Worm (Caenorhabditis elegans) whole organism, young adult: ENCODE measurements around the gene riok-3.
A peak's percentile ranks its signal among the peaks of the same experiment; 100 is the strongest.

Experiments used
- B0261.1 ChIP-seq: sonication (generic microtip); optimal IDR thresholded peaks from 2 replicates; lab custom pipeline; 2016; ENCODE audit warnings: mild to moderate bottlenecking, missing genetic modification characterization, moderate library complexity, missing compliant biosample characterization
- B0336.3 ChIP-seq: fragments of 200-800 bp; sonication (Bioruptor generic); IDR thresholded peaks from 2 replicates; pipeline ENCODE4 v1.3.6; 2022; ENCODE audit warnings: missing genetic modification characterization, missing compliant biosample characterization
- F37B4.10 ChIP-seq: fragments of 200-800 bp; sonication (Bioruptor generic); IDR thresholded peaks from 2 replicates; pipeline ENCODE4 v1.3.6; 2022; ENCODE audit warnings: missing genetic modification characterization, missing compliant biosample characterization
- F39B2.1 ChIP-seq: fragments of 200-800 bp; sonication (Bioruptor generic); IDR thresholded peaks from 2 replicates; pipeline ENCODE4 v1.3.6; 2022; ENCODE audit warnings: missing genetic modification reagents, missing genetic modification characterization, missing compliant biosample characterization
- K12H6.12 ChIP-seq: fragments of 200-800 bp; sonication (Bioruptor generic); optimal IDR thresholded peaks from 2 replicates; lab custom pipeline; 2018; ENCODE audit warnings: mild to moderate bottlenecking, missing genetic modification characterization, missing compliant biosample characterization
- Y53F4B.3 ChIP-seq: fragments of 200-800 bp; sonication (Bioruptor generic); IDR thresholded peaks from 2 replicates; pipeline ENCODE4 v1.3.6; 2022; ENCODE audit warnings: missing genetic modification reagents, missing genetic modification characterization, missing compliant biosample characterization
- Y53G8AR.9 ChIP-seq: fragments of 200-800 bp; sonication (Bioruptor generic); conservative IDR thresholded peaks from 2 replicates; pipeline ENCODE4 v1.3.6; 2022; ENCODE audit warnings: missing genetic modification reagents, missing genetic modification characterization, missing compliant biosample characterization
- Y79H2A.3 ChIP-seq: fragments of 200-800 bp; sonication (Bioruptor generic); conservative IDR thresholded peaks from 2 replicates; pipeline ENCODE4 v1.3.6; 2022; ENCODE audit warnings: missing genetic modification reagents, missing genetic modification characterization, missing compliant biosample characterization
- ZK185.1 ChIP-seq: sonication (generic microtip); optimal IDR thresholded peaks from 2 replicates; lab custom pipeline; 2016; ENCODE audit warnings: mild to moderate bottlenecking, missing genetic modification characterization, missing compliant biosample characterization; ENCODE audit not compliant: poor library complexity, severe bottlenecking
- ama-1 ChIP-seq, 3 experiments: fragments of 150-350 bp in 1 of 3; sonication (generic microtip) in 2 of 3; optimal IDR thresholded peaks; 2 replicates each; lab custom pipeline; 2014 to 2018; ENCODE audit warnings: missing biosample characterization in 2 of 3, missing genetic modification characterization in 2 of 3, missing genetic modification reagents in 2 of 3
- attf-5 ChIP-seq: fragments of 200-800 bp; sonication (Bioruptor generic); optimal IDR thresholded peaks from 2 replicates; lab custom pipeline; 2018; ENCODE audit warnings: mild to moderate bottlenecking, missing genetic modification characterization, missing compliant biosample characterization
- attf-6 ChIP-seq: fragments of 200-800 bp; sonication (Bioruptor generic); IDR thresholded peaks from 2 replicates; pipeline ENCODE4 v1.3.6; 2022; ENCODE audit warnings: missing genetic modification reagents, missing genetic modification characterization, missing compliant biosample characterization
- bed-1 ChIP-seq: fragments of 200-800 bp; sonication (Bioruptor generic); IDR thresholded peaks from 2 replicates; pipeline ENCODE4 v1.3.6; 2022; ENCODE audit warnings: missing genetic modification reagents, missing genetic modification characterization, missing compliant biosample characterization
- ceh-40 ChIP-seq: fragments of 200-800 bp; sonication (Bioruptor generic); IDR thresholded peaks from 2 replicates; pipeline ENCODE4 v1.3.6; 2022; ENCODE audit warnings: missing genetic modification characterization, missing compliant biosample characterization
- ceh-58 ChIP-seq: fragments of 200-800 bp; sonication (Bioruptor generic); IDR thresholded peaks from 2 replicates; pipeline ENCODE4 v1.3.6; 2022; ENCODE audit warnings: missing genetic modification characterization, missing compliant biosample characterization
- chd-7 ChIP-seq: sonication (generic microtip); optimal IDR thresholded peaks from 2 replicates; lab custom pipeline; 2016; ENCODE audit warnings: mild to moderate bottlenecking, missing genetic modification characterization, moderate library complexity, missing compliant biosample characterization
- die-1 ChIP-seq: sonication (generic microtip); optimal IDR thresholded peaks from 2 replicates; lab custom pipeline; 2016; ENCODE audit warnings: missing genotype, mild to moderate bottlenecking, missing genetic modification characterization, missing compliant biosample characterization
- dox-1 ChIP-seq: fragments of 200-800 bp; sonication (Bioruptor generic); IDR thresholded peaks from 2 replicates; pipeline ENCODE4 v1.3.6; 2022; ENCODE audit warnings: missing genetic modification reagents, missing genetic modification characterization, missing compliant biosample characterization
- dpff-1 ChIP-seq: sonication (generic microtip); optimal IDR thresholded peaks from 2 replicates; lab custom pipeline; 2017; ENCODE audit warnings: mild to moderate bottlenecking, missing genetic modification characterization, missing compliant biosample characterization
- dpl-1 ChIP-seq: fragments of 150-350 bp; optimal IDR thresholded peaks from 2 replicates; lab custom pipeline; 2014; ENCODE audit warnings: missing biosample characterization, missing genetic modification reagents, missing genetic modification characterization
- egl-18 ChIP-seq: fragments of 200-800 bp; sonication (Bioruptor generic); IDR thresholded peaks from 2 replicates; pipeline ENCODE4 v1.3.6; 2022; ENCODE audit warnings: missing genetic modification reagents, missing genetic modification characterization, missing compliant biosample characterization
- egrh-3 ChIP-seq: fragments of 200-800 bp; sonication (Bioruptor generic); IDR thresholded peaks from 2 replicates; pipeline ENCODE4 v1.3.6; 2022; ENCODE audit warnings: missing genetic modification reagents, missing genetic modification characterization, missing compliant biosample characterization
- ekl-4 ChIP-seq: fragments of 200-800 bp; sonication (Bioruptor generic); IDR thresholded peaks from 2 replicates; pipeline ENCODE4 v1.3.6; 2022; ENCODE audit warnings: missing genetic modification reagents, missing genetic modification characterization, missing compliant biosample characterization
- ets-4 ChIP-seq: fragments of 200-800 bp; sonication (Bioruptor generic); optimal IDR thresholded peaks from 2 replicates; lab custom pipeline; 2018; ENCODE audit warnings: mild to moderate bottlenecking, missing genetic modification characterization, missing compliant biosample characterization
- hmg-1.2 ChIP-seq: fragments of 200-800 bp; sonication (Bioruptor generic); IDR thresholded peaks from 2 replicates; pipeline ENCODE4 v1.3.6; 2022; ENCODE audit warnings: missing genetic modification reagents, missing genetic modification characterization, missing compliant biosample characterization
- hrde-1 ChIP-seq: sonication (generic microtip); optimal IDR thresholded peaks from 2 replicates; lab custom pipeline; 2016; ENCODE audit warnings: missing genetic modification characterization, mild to moderate bottlenecking, missing compliant biosample characterization, moderate library complexity, missing genotype, missing genetic modification reagents, borderline replicate concordance
- lag-1 ChIP-seq: fragments of 200-800 bp; sonication (Bioruptor generic); IDR thresholded peaks from 2 replicates; pipeline ENCODE4 v1.3.6; 2022; ENCODE audit warnings: missing genetic modification reagents, missing genetic modification characterization, missing compliant biosample characterization
- let-607 ChIP-seq, 2 experiments: fragments of 200-800 bp in 1 of 2; sonication (Bioruptor generic) in 1 of 2; sonication (generic microtip) in 1 of 2; optimal IDR thresholded peaks; 2 replicates each; lab custom pipeline; 2016 to 2018; ENCODE audit warnings: mild to moderate bottlenecking in 2 of 2, missing compliant biosample characterization in 2 of 2, missing genetic modification characterization in 2 of 2, moderate library complexity in 2 of 2, missing genotype in 1 of 2
- lir-1 ChIP-seq: fragments of 200-800 bp; sonication (Bioruptor generic); conservative IDR thresholded peaks from 2 replicates; pipeline ENCODE4 v1.3.6; 2022; ENCODE audit warnings: missing genetic modification reagents, missing genetic modification characterization, missing compliant biosample characterization
- lsy-27 ChIP-seq: sonication (generic microtip); optimal IDR thresholded peaks from 2 replicates; lab custom pipeline; 2017; ENCODE audit warnings: missing genetic modification characterization, mild to moderate bottlenecking, missing compliant biosample characterization, antibody characterized with exemption, missing genotype, borderline replicate concordance; ENCODE audit not compliant: insufficient read depth
- madf-10 ChIP-seq: sonication (generic microtip); optimal IDR thresholded peaks from 2 replicates; lab custom pipeline; 2016; ENCODE audit warnings: mild to moderate bottlenecking, missing genetic modification characterization, missing compliant biosample characterization
- madf-3 ChIP-seq: fragments of 200-800 bp; sonication (Bioruptor generic); IDR thresholded peaks from 2 replicates; pipeline ENCODE4 v1.3.6; 2022; ENCODE audit warnings: missing genetic modification reagents, missing genetic modification characterization, missing compliant biosample characterization
- mcd-1 ChIP-seq: fragments of 200-800 bp; sonication (Bioruptor generic); IDR thresholded peaks from 2 replicates; pipeline ENCODE4 v1.3.6; 2022; ENCODE audit warnings: missing genetic modification reagents, missing genetic modification characterization, missing compliant biosample characterization
- mel-28 ChIP-seq: sonication (generic microtip); optimal IDR thresholded peaks from 2 replicates; lab custom pipeline; 2016; ENCODE audit warnings: borderline replicate concordance, mild to moderate bottlenecking, missing genetic modification characterization, missing compliant biosample characterization
- mes-4 ChIP-seq: sonication (generic microtip); optimal IDR thresholded peaks from 2 replicates; lab custom pipeline; 2016; ENCODE audit warnings: missing genotype, missing genetic modification characterization, missing compliant biosample characterization
- nfyb-1 ChIP-seq: fragments of 200-800 bp; sonication (Bioruptor generic); IDR thresholded peaks from 2 replicates; pipeline ENCODE4 v1.3.6; 2022; ENCODE audit warnings: missing genetic modification reagents, missing genetic modification characterization, missing compliant biosample characterization
- nhr-120 ChIP-seq: fragments of 200-800 bp; sonication (Bioruptor generic); IDR thresholded peaks from 2 replicates; pipeline ENCODE4 v1.3.6; 2022; ENCODE audit warnings: missing genetic modification characterization, missing compliant biosample characterization
- nhr-27 ChIP-seq: fragments of 200-800 bp; sonication (Bioruptor generic); optimal IDR thresholded peaks from 2 replicates; lab custom pipeline; 2018; ENCODE audit warnings: mild to moderate bottlenecking, missing genetic modification characterization, moderate library complexity, missing compliant biosample characterization
- nhr-80 ChIP-seq: sonication (generic microtip); optimal IDR thresholded peaks from 2 replicates; lab custom pipeline; 2016; ENCODE audit warnings: missing genetic modification characterization, missing compliant biosample characterization
- nhr-90 ChIP-seq: sonication (generic microtip); optimal IDR thresholded peaks from 2 replicates; lab custom pipeline; 2016; ENCODE audit warnings: missing genotype, mild to moderate bottlenecking, missing genetic modification characterization, missing compliant biosample characterization
- pha-4 ChIP-seq: fragments of 150-350 bp; sonication (generic microtip); optimal IDR thresholded peaks from 2 replicates; lab custom pipeline; 2014; ENCODE audit warnings: missing biosample characterization, missing genetic modification reagents, missing genetic modification characterization
- rcor-1 ChIP-seq: fragments of 200-800 bp; sonication (Bioruptor generic); IDR thresholded peaks from 2 replicates; pipeline ENCODE4 v1.3.6; 2022; ENCODE audit warnings: missing genetic modification reagents, missing genetic modification characterization, missing compliant biosample characterization
- snpc-1.3 ChIP-seq: sonication (generic microtip); optimal IDR thresholded peaks from 2 replicates; lab custom pipeline; 2017; ENCODE audit warnings: missing genetic modification characterization, mild to moderate bottlenecking, missing compliant biosample characterization, antibody characterized with exemption, moderate library complexity, missing genotype, missing genetic modification reagents; ENCODE audit not compliant: insufficient read depth
- xnd-1 ChIP-seq: sonication (generic microtip); optimal IDR thresholded peaks from 2 replicates; lab custom pipeline; 2016; ENCODE audit warnings: missing genotype, missing genetic modification reagents, missing genetic modification characterization, missing compliant biosample characterization
- ztf-26 ChIP-seq: sonication (generic microtip); optimal IDR thresholded peaks from 2 replicates; lab custom pipeline; 2017; ENCODE audit warnings: missing genetic modification characterization, missing compliant biosample characterization
- ztf-6 ChIP-seq: fragments of 200-800 bp; sonication (Bioruptor generic); IDR thresholded peaks from 2 replicates; pipeline ENCODE4 v1.3.6; 2022; ENCODE audit warnings: missing genetic modification reagents, missing genetic modification characterization, missing compliant biosample characterization

Gene riok-3

DNA sequence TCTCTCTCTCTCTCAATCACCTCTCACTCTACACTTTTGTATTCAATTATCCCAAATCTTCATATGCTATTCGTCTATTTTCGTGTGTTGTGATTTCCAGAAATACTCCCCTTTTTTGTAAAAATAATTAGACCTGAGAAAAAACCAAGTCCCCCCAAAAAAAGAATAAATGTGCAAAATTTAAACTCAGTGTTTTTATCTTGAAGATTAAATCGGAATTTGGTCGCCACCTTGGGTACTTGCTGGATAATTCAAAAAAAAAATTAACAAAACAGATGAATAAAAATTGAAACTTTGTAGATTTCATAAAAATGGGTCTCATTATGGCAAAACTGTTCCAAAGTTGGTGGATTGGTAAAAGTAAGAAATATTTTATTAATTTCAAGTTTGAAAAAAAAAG is 18.1 kb upstream of the riok-3 start, which contains the start of gene arl-5:
Gene arl-5, plus strand, starts transcription at position 301 of the 400 bp plus-strand sequence.
- no peak for TF ChIP-seq egl-18 (GFP tag; lab: Robert Waterston, UW)
- TF ChIP-seq snpc-1.3 (tag; lab: Kevin White, UChicago), result no peak
- TF ChIP-seq hmg-1.2 (GFP tag; lab: Robert Waterston, UW), result no peak
- TF ChIP-seq F39B2.1, result no peak
- TF ChIP-seq xnd-1 (tag; lab: Kevin White, UChicago), result no peak
- no peak for TF ChIP-seq Y79H2A.3 (GFP tag; lab: Robert Waterston, UW)

ce11 chrIII:9818763-9819162 is 14.0 kb upstream of the riok-3 start, which contains the start of gene panl-3:
Gene panl-3, plus strand, starts transcription at chrIII:9819056.
- no peak for TF ChIP-seq dpff-1 (tag; lab: Kevin White, UChicago)
- TF ChIP-seq ztf-26, result peak; percentile 4
- peak; percentile 88 for TF ChIP-seq attf-5 (GFP tag; lab: Kevin White, UChicago)
- TF ChIP-seq mes-4 (tag; lab: Kevin White, UChicago), result no peak
- no peak for TF ChIP-seq ets-4
- TF ChIP-seq die-1, result no peak
- no peak for TF ChIP-seq bed-1
- no peak for TF ChIP-seq mel-28 (tag; lab: Kevin White, UChicago)
- TF ChIP-seq hmg-1.2 (GFP tag; lab: Robert Waterston, UW), result peak; percentile 46; the same call in 1 of the 2 replicates
- peak; percentile 39 to 46 for TF ChIP-seq let-607 (tag; optimal IDR thresholded peaks at IDR 0.05; lab: Kevin White, UChicago)
- TF ChIP-seq ceh-58 (GFP tag; lab: Robert Waterston, UW), result no peak
- no peak for TF ChIP-seq F37B4.10 (GFP tag; lab: Robert Waterston, UW)
- TF ChIP-seq Y53G8AR.9 (GFP tag; lab: Robert Waterston, UW), result no peak
- TF ChIP-seq egrh-3 (GFP tag; lab: Robert Waterston, UW), result no peak
- TF ChIP-seq chd-7 (tag; lab: Kevin White, UChicago), result peak; percentile 52
- no peak for TF ChIP-seq lir-1 (GFP tag; lab: Robert Waterston, UW)
- no peak for TF ChIP-seq nhr-90 (tag; lab: Kevin White, UChicago)
- TF ChIP-seq lsy-27 (tag; lab: Kevin White, UChicago), result no peak
- TF ChIP-seq madf-10, result no peak
- peak; percentile 44 for TF ChIP-seq nhr-80 (tag; lab: Kevin White, UChicago)
- TF ChIP-seq dpl-1 (GFP tag; lab: Kevin White, UChicago), result peak; percentile 0
- no peak for TF ChIP-seq B0261.1 (tag; lab: Kevin White, UChicago)
- no peak for TF ChIP-seq lag-1 (GFP tag; lab: Robert Waterston, UW)
- no peak for TF ChIP-seq pha-4
- TF ChIP-seq attf-6 (GFP tag; lab: Robert Waterston, UW), result no peak
- TF ChIP-seq ama-1 (optimal IDR thresholded peaks at IDR 0.05; lab: Kevin White, UChicago), result peak; percentile 22
- TF ChIP-seq ama-1 (GFP tag; optimal IDR thresholded peaks at IDR 0.05; lab: Kevin White, UChicago), result no peak
- no peak; the same call in 1 of the 2 replicates for TF ChIP-seq ekl-4 (GFP tag; lab: Robert Waterston, UW)
- TF ChIP-seq hrde-1 (tag; lab: Kevin White, UChicago), result no peak
- TF ChIP-seq rcor-1 (GFP tag; lab: Robert Waterston, UW), result peak; percentile 43; the same call in 1 of the 2 replicates
- TF ChIP-seq Y53F4B.3 (GFP tag; lab: Robert Waterston, UW), result no peak
- no peak for TF ChIP-seq nhr-120 (GFP tag; lab: Robert Waterston, UW)
- TF ChIP-seq K12H6.12 (tag; lab: Kevin White, UChicago), result peak; percentile 56
- TF ChIP-seq ZK185.1 (tag; lab: Kevin White, UChicago), result no peak
- TF ChIP-seq nhr-27, result no peak
- TF ChIP-seq madf-3, result no peak
- TF ChIP-seq B0336.3 (GFP tag; lab: Robert Waterston, UW), result no peak; the same call in 1 of the 2 replicates
- TF ChIP-seq nfyb-1, result 0 out of 2 replicates have a peak, but pooled peaks have one; percentile 18
- TF ChIP-seq mcd-1, result peak; percentile 46; the same call in 1 of the 2 replicates
- TF ChIP-seq F39B2.1, result no peak
- TF ChIP-seq ztf-6, result 0 out of 2 replicates have a peak, but pooled peaks have one; percentile 66
- TF ChIP-seq dox-1 (GFP tag; lab: Robert Waterston, UW), result 0 out of 2 replicates have a peak, but pooled peaks have one; percentile 26
- TF ChIP-seq ceh-40 (GFP tag; lab: Robert Waterston, UW), result no peak
